Fruit fly (Drosophila melanogaster) whole organism, embryonic: Measurements from ENCODE around the gene Creld.

Experiments used
- Bdp1 ChIP-seq: fragments of 200-800 bp; sonication (Bioruptor generic); optimal IDR thresholded peaks from 3 replicates; lab custom pipeline; 2016; ENCODE audit warnings: missing biosample characterization, missing genetic modification characterization
- BtbVII ChIP-seq: fragments of 200-800 bp; sonication (Bioruptor generic); optimal IDR thresholded peaks from 3 replicates; lab custom pipeline; 2017; ENCODE audit warnings: missing biosample characterization, mild to moderate bottlenecking, missing genetic modification characterization
- CG10267 ChIP-seq: fragments of 200-800 bp; sonication (Bioruptor generic); optimal IDR thresholded peaks from 2 replicates; lab custom pipeline; 2018; ENCODE audit warnings: missing biosample characterization, mild to moderate bottlenecking, missing genetic modification characterization, moderate library complexity
- CG10366 ChIP-seq: fragments of 200-800 bp; sonication (Bioruptor generic); IDR thresholded peaks from 2 replicates; pipeline ENCODE4 v1.3.6; 2022; ENCODE audit warnings: missing biosample characterization, missing genetic modification characterization
- CG10462 ChIP-seq: fragments of 200-800 bp; sonication (Bioruptor generic); optimal IDR thresholded peaks from 2 replicates; lab custom pipeline; 2016; ENCODE audit warnings: missing biosample characterization, missing genetic modification characterization
- CG11085 ChIP-seq: fragments of 200-800 bp; sonication (Bioruptor generic); IDR thresholded peaks from 2 replicates; pipeline ENCODE4 v1.3.6; 2022; ENCODE audit warnings: missing biosample characterization, missing genetic modification characterization
- CG11504 ChIP-seq: fragments of 200-800 bp; sonication (Bioruptor generic); optimal IDR thresholded peaks from 3 replicates; lab custom pipeline; 2019; ENCODE audit warnings: missing biosample characterization, mild to moderate bottlenecking, missing genetic modification characterization, moderate library complexity
- CG12219 ChIP-seq: fragments of 200-800 bp; sonication (Bioruptor generic); optimal IDR thresholded peaks from 3 replicates; lab custom pipeline; 2018; ENCODE audit warnings: missing biosample characterization, mild to moderate bottlenecking, missing genetic modification characterization
- CG15011 ChIP-seq: fragments of 200-800 bp; sonication (Bioruptor generic); optimal IDR thresholded peaks from 3 replicates; lab custom pipeline; 2018; ENCODE audit warnings: missing biosample characterization, mild to moderate bottlenecking, missing genetic modification characterization
- CG1602 ChIP-seq: fragments of 200-800 bp; sonication (Bioruptor generic); optimal IDR thresholded peaks from 3 replicates; lab custom pipeline; 2016; ENCODE audit warnings: missing biosample characterization, missing genetic modification characterization
- CG1603 ChIP-seq: fragments of 200-800 bp; sonication (Bioruptor generic); optimal IDR thresholded peaks from 2 replicates; lab custom pipeline; 2019; ENCODE audit warnings: missing biosample characterization, mild to moderate bottlenecking, missing genetic modification characterization, moderate library complexity
- CG17361 ChIP-seq: fragments of 200-800 bp; sonication (Bioruptor generic); IDR thresholded peaks from 3 replicates; pipeline ENCODE4 v1.3.6; 2022; ENCODE audit warnings: missing biosample characterization, missing genetic modification characterization
- CG34422 ChIP-seq: fragments of 200-800 bp; sonication (Bioruptor generic); IDR thresholded peaks from 3 replicates; pipeline ENCODE4 v1.3.6; 2022; ENCODE audit warnings: missing biosample characterization, missing genetic modification characterization
- CG43689 ChIP-seq: fragments of 200-800 bp; sonication (Bioruptor generic); IDR thresholded peaks from 2 replicates; pipeline ENCODE4 v1.3.6; 2022; ENCODE audit warnings: missing biosample characterization, missing genetic modification characterization
- CG4730 ChIP-seq: fragments of 200-800 bp; sonication (Bioruptor generic); IDR thresholded peaks from 2 replicates; pipeline ENCODE4 v1.3.6; 2022; ENCODE audit warnings: missing biosample characterization, missing genetic modification characterization
- CG5245 ChIP-seq: fragments of 200-800 bp; sonication (Bioruptor generic); optimal IDR thresholded peaks from 3 replicates; lab custom pipeline; 2016; ENCODE audit warnings: missing biosample characterization, missing genetic modification characterization
- CG6175 ChIP-seq: fragments of 200-800 bp; sonication (Bioruptor generic); IDR thresholded peaks from 3 replicates; pipeline ENCODE4 v1.3.6; 2022; ENCODE audit warnings: missing biosample characterization, missing genetic modification characterization
- CG7271 ChIP-seq: fragments of 200-800 bp; sonication (Bioruptor generic); optimal IDR thresholded peaks from 2 replicates; lab custom pipeline; 2018; ENCODE audit warnings: missing biosample characterization, mild to moderate bottlenecking, missing genetic modification characterization, moderate library complexity
- CG7372 ChIP-seq: fragments of 200-800 bp; sonication (Bioruptor generic); IDR thresholded peaks from 2 replicates; pipeline ENCODE4 v1.3.6; 2022; ENCODE audit warnings: missing biosample characterization, missing genetic modification characterization
- CG8089 ChIP-seq: fragments of 200-800 bp; sonication (Bioruptor generic); optimal IDR thresholded peaks from 3 replicates; lab custom pipeline; 2016; ENCODE audit warnings: missing biosample characterization, missing genetic modification characterization
- CG8924 ChIP-seq: fragments of 200-800 bp; optimal IDR thresholded peaks from 3 replicates; lab custom pipeline; 2019; ENCODE audit warnings: missing biosample characterization, mild to moderate bottlenecking, missing genetic modification characterization, moderate library complexity
- CG9215 ChIP-seq: fragments of 200-800 bp; sonication (Bioruptor generic); IDR thresholded peaks from 2 replicates; pipeline ENCODE4 v1.3.6; 2022; ENCODE audit warnings: missing biosample characterization, missing genetic modification characterization
- CG9609 ChIP-seq: fragments of 200-800 bp; sonication (Bioruptor generic); optimal IDR thresholded peaks from 3 replicates; lab custom pipeline; 2016; ENCODE audit warnings: missing biosample characterization, missing genetic modification characterization
- CoRest ChIP-seq: fragments of 200-800 bp; sonication (Bioruptor generic); optimal IDR thresholded peaks from 3 replicates; lab custom pipeline; 2018; ENCODE audit warnings: missing biosample characterization, mild to moderate bottlenecking, missing genetic modification characterization, moderate library complexity
- Ets65A ChIP-seq: fragments of 200-800 bp; sonication (Bioruptor generic); peaks from one replicate; lab custom pipeline; 2016; ENCODE audit warnings: missing biosample characterization, missing genetic modification characterization
- Hmr ChIP-seq: fragments of 200-800 bp; sonication (Bioruptor generic); optimal IDR thresholded peaks from 3 replicates; lab custom pipeline; 2017; ENCODE audit warnings: mild to moderate bottlenecking, missing biosample characterization, missing genetic modification reagents, missing genetic modification characterization
- Jarid2 ChIP-seq: fragments of 200-800 bp; sonication (Bioruptor generic); optimal IDR thresholded peaks from 3 replicates; lab custom pipeline; 2017; ENCODE audit warnings: mild to moderate bottlenecking, missing biosample characterization, missing genetic modification reagents, missing genetic modification characterization
- MBD-R2 ChIP-seq: fragments of 200-800 bp; sonication (Bioruptor generic); IDR thresholded peaks from 2 replicates; pipeline ENCODE4 v1.3.6; 2022; ENCODE audit warnings: missing biosample characterization, missing genetic modification characterization
- Nf-YB ChIP-seq: fragments of 200-800 bp; sonication (Bioruptor generic); optimal IDR thresholded peaks from 3 replicates; lab custom pipeline; 2019; ENCODE audit warnings: missing biosample characterization, mild to moderate bottlenecking, missing genetic modification characterization, moderate library complexity
- Opbp ChIP-seq: fragments of 200-800 bp; sonication (Bioruptor generic); IDR thresholded peaks from 3 replicates; pipeline ENCODE4 v1.3.6; 2022; ENCODE audit warnings: missing biosample characterization, missing genetic modification characterization; ENCODE audit not compliant: partially characterized antibody
- Pdp1 ChIP-seq, 2 experiments: fragments of 200-800 bp; sonication (Bioruptor generic); optimal IDR thresholded peaks; 3 replicates each; lab custom pipeline; 2016; ENCODE audit warnings: missing biosample characterization in 2 of 2, missing genetic modification characterization in 2 of 2, mild to moderate bottlenecking in 1 of 2, moderate library complexity in 1 of 2
- Tbp ChIP-seq: fragments of >200 bp; optimal IDR thresholded peaks from 2 replicates; lab custom pipeline; 2018; ENCODE audit warnings: missing biosample characterization, missing genetic modification characterization
- Trl ChIP-seq, 3 experiments: fragments of >200 bp in 2 of 3; fragments of 200-800 bp in 1 of 3; sonication (Bioruptor generic) in 1 of 3; optimal IDR thresholded peaks; 2 replicates in 1 of 3; 3 replicates in 2 of 3; lab custom pipeline; 2016 to 2017; ENCODE audit warnings: missing biosample characterization in 1 of 3, missing genetic modification characterization in 1 of 3
- Xbp1 ChIP-seq: fragments of 200-800 bp; sonication (Bioruptor generic); optimal IDR thresholded peaks from 3 replicates; lab custom pipeline; 2016; ENCODE audit warnings: missing biosample characterization, mild to moderate bottlenecking, missing genetic modification characterization
- ase ChIP-seq: fragments of 200-800 bp; sonication (Bioruptor generic); IDR thresholded peaks from 3 replicates; pipeline ENCODE4 v1.3.6; 2022; ENCODE audit warnings: missing biosample characterization, missing genetic modification characterization
- cas ChIP-seq: fragments of 200-800 bp; sonication (Bioruptor generic); IDR thresholded peaks from 2 replicates; pipeline ENCODE4 v1.3.6; 2022; ENCODE audit warnings: missing biosample characterization, missing genetic modification characterization
- dan ChIP-seq: fragments of 200-800 bp; sonication (Bioruptor generic); IDR thresholded peaks from 2 replicates; pipeline ENCODE4 v1.3.6; 2022; ENCODE audit warnings: missing biosample characterization, missing genetic modification characterization
- gce ChIP-seq: fragments of 200-800 bp; sonication (Bioruptor generic); IDR thresholded peaks from 3 replicates; pipeline ENCODE4 v1.3.6; 2022; ENCODE audit warnings: missing biosample characterization, missing genetic modification characterization
- ken ChIP-seq: fragments of 200-800 bp; sonication (Bioruptor generic); IDR thresholded peaks from 3 replicates; pipeline ENCODE4 v1.3.6; 2022; ENCODE audit warnings: missing biosample characterization, missing genetic modification characterization
- lab ChIP-seq: fragments of 200-800 bp; sonication (Bioruptor generic); optimal IDR thresholded peaks from 3 replicates; lab custom pipeline; 2017; ENCODE audit warnings: missing biosample characterization, missing genetic modification characterization, mild to moderate bottlenecking, moderate library complexity, missing genetic modification reagents
- lbe ChIP-seq: fragments of 200-800 bp; sonication (Bioruptor generic); optimal IDR thresholded peaks from 2 replicates; lab custom pipeline; 2016; ENCODE audit warnings: missing biosample characterization, mild to moderate bottlenecking, missing genetic modification characterization
- maf-S ChIP-seq: fragments of 200-800 bp; sonication (Bioruptor generic); optimal IDR thresholded peaks from 2 replicates; lab custom pipeline; 2016; ENCODE audit warnings: missing biosample characterization, missing genetic modification characterization
- nerfin-1 ChIP-seq: fragments of 200-800 bp; sonication (Bioruptor generic); optimal IDR thresholded peaks from 3 replicates; lab custom pipeline; 2019; ENCODE audit warnings: missing biosample characterization, mild to moderate bottlenecking, missing genetic modification characterization, moderate library complexity
- pzg ChIP-seq: fragments of 200-800 bp; sonication (Bioruptor generic); optimal IDR thresholded peaks from 3 replicates; lab custom pipeline; 2018; ENCODE audit warnings: missing biosample characterization, mild to moderate bottlenecking, missing genetic modification characterization, moderate library complexity
- slp2 ChIP-seq: fragments of 200-800 bp; sonication (Bioruptor generic); optimal IDR thresholded peaks from 2 replicates; lab custom pipeline; 2016; ENCODE audit warnings: missing biosample characterization, missing genetic modification characterization
- sug ChIP-seq: fragments of 200-800 bp; optimal IDR thresholded peaks from 2 replicates; lab custom pipeline; 2019; ENCODE audit warnings: missing biosample characterization, mild to moderate bottlenecking, missing genetic modification characterization, moderate library complexity
- ttk ChIP-seq: fragments of 200-800 bp; sonication (Bioruptor generic); IDR thresholded peaks from 2 replicates; pipeline ENCODE4 v2.1.2; 2022; ENCODE audit warnings: missing biosample characterization, missing genetic modification characterization
- vvl ChIP-seq: fragments of 200-800 bp; sonication (Bioruptor generic); IDR thresholded peaks from 2 replicates; pipeline ENCODE4 v1.3.6; 2022; ENCODE audit warnings: missing biosample characterization, missing genetic modification characterization
- wdn ChIP-seq: fragments of 200-800 bp; sonication (Bioruptor generic); IDR thresholded peaks from 2 replicates; pipeline ENCODE4 v1.3.6; 2022; ENCODE audit warnings: missing biosample characterization, missing genetic modification characterization

Creld gene

dm6 chr2L:120492-121455 is 18.6 kb downstream of the Creld start (continued):
- TF ChIP-seq Hmr (GFP tag; lab: Kevin White, UChicago): no peak
- no peak for TF ChIP-seq CG10462 (GFP tag; lab: Kevin White, UChicago)
- no peak for TF ChIP-seq ase (GFP tag; lab: Robert Waterston, UW)
- no peak for TF ChIP-seq CG7372
- TF ChIP-seq Opbp (GFP tag; lab: Robert Waterston, UW): no peak
- no peak for TF ChIP-seq CG11504
- no peak for TF ChIP-seq Xbp1 (GFP tag; lab: Kevin White, UChicago)
- TF ChIP-seq CG7271 (tag; lab: Kevin White, UChicago): no peak
- no peak for TF ChIP-seq ken
- TF ChIP-seq gce (GFP tag; lab: Robert Waterston, UW): no peak
- peak; percentile 31; the same call in 1 of the 3 replicates for TF ChIP-seq CG17361 (GFP tag; lab: Robert Waterston, UW)
- no peak for TF ChIP-seq wdn
- TF ChIP-seq MBD-R2 (GFP tag; lab: Robert Waterston, UW): no peak
- TF ChIP-seq sug (tag; lab: Kevin White, UChicago): peak; percentile 61
- no peak for TF ChIP-seq CG4730 (GFP tag; lab: Robert Waterston, UW)
- TF ChIP-seq CG1602: no peak
- no peak for TF ChIP-seq slp2 (GFP tag; lab: Kevin White, UChicago)
- no peak for TF ChIP-seq CG9215 (GFP tag; lab: Robert Waterston, UW)
- TF ChIP-seq CG43689 (GFP tag; lab: Robert Waterston, UW): no peak
- TF ChIP-seq maf-S (GFP tag; lab: Kevin White, UChicago): no peak
- no peak for TF ChIP-seq BtbVII
- no peak for TF ChIP-seq ttk (GFP tag; lab: Robert Waterston, UW)
- TF ChIP-seq CG15011: no peak
- no peak for TF ChIP-seq lbe (GFP tag; lab: Kevin White, UChicago)
- TF ChIP-seq Jarid2 (GFP tag; lab: Kevin White, UChicago): no peak
- no peak for TF ChIP-seq CG12219 (GFP tag; lab: Kevin White, UChicago)
- TF ChIP-seq CoRest (tag; lab: Kevin White, UChicago): no peak
- no peak for TF ChIP-seq CG11085
- peak in 1 of 2 experiments; percentile 7 for TF ChIP-seq Pdp1 (GFP tag; optimal IDR thresholded peaks at IDR 0.05; lab: Kevin White, UChicago)
- TF ChIP-seq cas: no peak
- TF ChIP-seq vvl (GFP tag; lab: Robert Waterston, UW): peak; percentile 41; the same call in 1 of the 2 replicates
- TF ChIP-seq Ets65A: no peak
- no peak for TF ChIP-seq CG5245 (GFP tag; lab: Kevin White, UChicago)
- no peak for TF ChIP-seq nerfin-1
- TF ChIP-seq CG9609 (GFP tag; lab: Kevin White, UChicago): no peak
- no peak for TF ChIP-seq CG10267
- 0 out of 3 replicates have a peak, but pooled peaks have one; percentile 9 for TF ChIP-seq CG34422 (GFP tag; lab: Robert Waterston, UW)
- TF ChIP-seq dan (GFP tag; lab: Robert Waterston, UW): no peak
- TF ChIP-seq Tbp: no peak
- TF ChIP-seq CG1603: peak; percentile 3
- no peak for TF ChIP-seq pzg (GFP tag; lab: Kevin White, UChicago)
- TF ChIP-seq Nf-YB (GFP tag; lab: Kevin White, UChicago): no peak
- TF ChIP-seq Bdp1: no peak
- no peak for TF ChIP-seq CG8089
- no peak for TF ChIP-seq CG10366
- peak; percentile 7 for TF ChIP-seq lab (GFP tag; lab: Kevin White, UChicago)
- TF ChIP-seq CG6175 (GFP tag; lab: Robert Waterston, UW): no peak
- TF ChIP-seq Trl (optimal IDR thresholded peaks at IDR 0.05; lab: Kevin White, UChicago): no peak
- no peak for TF ChIP-seq Trl (GFP tag; optimal IDR thresholded peaks at IDR 0.05; lab: Kevin White, UChicago)
- no peak for TF ChIP-seq CG8924
